Fruit fly (Drosophila melanogaster): Measurements from ENCODE around the gene gzl.

gzl gene

DNA sequence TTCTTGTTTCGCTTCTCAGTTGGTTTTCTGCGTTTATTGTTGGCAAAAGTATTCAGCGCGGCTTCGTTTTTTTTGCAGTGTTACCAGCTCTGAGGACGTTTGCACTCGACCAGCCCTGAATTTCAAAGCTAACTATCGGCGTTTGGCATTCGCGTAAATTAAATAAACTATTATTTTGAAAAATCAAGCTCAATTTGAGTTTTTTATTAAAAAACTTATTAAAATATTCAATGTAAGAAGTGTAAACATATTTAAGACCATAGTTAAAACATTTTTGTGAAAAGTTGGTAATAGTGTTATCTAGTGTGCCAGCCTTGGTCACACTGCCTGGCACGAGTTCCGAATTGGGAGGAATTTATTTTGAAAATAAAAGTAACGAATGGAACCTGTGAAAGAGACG is 36.9 kb upstream of the gzl start, which contains the start of the genes SmD2 and CG18048 (continued):
- TF ChIP-seq insv (GFP tag; optimal IDR thresholded peaks at IDR 0.05): no peak
- TF ChIP-seq row (GFP tag; IDR thresholded peaks at IDR 0.05): peak; percentile 83
- peak; percentile 72 for TF ChIP-seq Sry-δ (GFP tag; optimal IDR thresholded peaks at IDR 0.05)
- peak; percentile 15 for TF ChIP-seq CG9817 (tag; optimal IDR thresholded peaks at IDR 0.05)
- TF ChIP-seq Ssrp (tag; optimal IDR thresholded peaks at IDR 0.05): peak; percentile 16
- peak; percentile 50 for TF ChIP-seq Deaf1 (tag; optimal IDR thresholded peaks at IDR 0.05)
- TF ChIP-seq CG12155 (GFP tag; optimal IDR thresholded peaks at IDR 0.05): peak; percentile 12
- no peak for TF ChIP-seq pum (GFP tag; optimal IDR thresholded peaks at IDR 0.05)
- no peak for TF ChIP-seq stc (GFP tag; IDR thresholded peaks at IDR 0.05)
- no peak for TF ChIP-seq B-H1 (GFP tag; IDR thresholded peaks at IDR 0.05)
- TF ChIP-seq jumu (GFP tag; optimal IDR thresholded peaks at IDR 0.05): no peak
- peak; percentile 75 for TF ChIP-seq amos (GFP tag; IDR thresholded peaks at IDR 0.05; ENCODE audit: partially characterized antibody)
- TF ChIP-seq BEAF-32 (GFP tag; optimal IDR thresholded peaks at IDR 0.05): peak; percentile 88
- TF ChIP-seq Bgb (GFP tag; IDR thresholded peaks at IDR 0.05; ENCODE audit: partially characterized antibody): peak; percentile 71
- TF ChIP-seq bsh (GFP tag; optimal IDR thresholded peaks at IDR 0.05): no peak
- TF ChIP-seq CG8478 (optimal IDR thresholded peaks at IDR 0.05): no peak
- TF ChIP-seq aop (GFP tag; IDR thresholded peaks at IDR 0.05): no peak
- TF ChIP-seq dm (GFP tag; optimal IDR thresholded peaks at IDR 0.05): peak; percentile 68
- peak; percentile 82 for TF ChIP-seq YL-1 (GFP tag; optimal IDR thresholded peaks at IDR 0.05)
- TF ChIP-seq Elba2 (GFP tag; optimal IDR thresholded peaks at IDR 0.05): peak; percentile 91
- TF ChIP-seq jigr1 (GFP tag; IDR thresholded peaks at IDR 0.05): no peak
- TF ChIP-seq CG32772 (GFP tag; IDR thresholded peaks at IDR 0.05): no peak
- TF ChIP-seq CG11696 (GFP tag; IDR thresholded peaks at IDR 0.05): no peak
- no peak for TF ChIP-seq Six4 (GFP tag; optimal IDR thresholded peaks at IDR 0.05)
- TF ChIP-seq CG10431 (GFP tag; optimal IDR thresholded peaks at IDR 0.05): no peak
- no peak for TF ChIP-seq dysf (GFP tag; IDR thresholded peaks at IDR 0.05)
- TF ChIP-seq bbx (GFP tag; IDR thresholded peaks at IDR 0.05; ENCODE audit: partially characterized antibody): no peak
- TF ChIP-seq wdn (GFP tag; IDR thresholded peaks at IDR 0.05): no peak
- TF ChIP-seq Eip74EF (GFP tag; optimal IDR thresholded peaks at IDR 0.05): no peak
- TF ChIP-seq Fer1 (GFP tag; optimal IDR thresholded peaks at IDR 0.05): peak; percentile 9
- peak; percentile 87 for TF ChIP-seq knrl (GFP tag; IDR thresholded peaks at IDR 0.05; ENCODE audit: partially characterized antibody)
- no peak for TF ChIP-seq slp2 (GFP tag; optimal IDR thresholded peaks at IDR 0.05)
- TF ChIP-seq CG4360 (GFP tag; IDR thresholded peaks at IDR 0.05): no peak
- peak; percentile 54 for TF ChIP-seq CG2129 (GFP tag; IDR thresholded peaks at IDR 0.05; ENCODE audit: partially characterized antibody)
- TF ChIP-seq lmd (GFP tag; IDR thresholded peaks at IDR 0.05): no peak
- TF ChIP-seq Xrp1 (GFP tag; IDR thresholded peaks at IDR 0.05): no peak
- TF ChIP-seq CTCF (GFP tag; optimal IDR thresholded peaks at IDR 0.05): peak; percentile 22
- TF ChIP-seq pnt (GFP tag; optimal IDR thresholded peaks at IDR 0.05): no peak
- peak; percentile 54; the same call in 1 of the 2 replicates for TF ChIP-seq CG3847 (GFP tag; IDR thresholded peaks at IDR 0.05)
- TF ChIP-seq sens (GFP tag): peak; percentile 27
- TF ChIP-seq CG15479 (GFP tag; optimal IDR thresholded peaks at IDR 0.05): no peak
- TF ChIP-seq Asciz (GFP tag; optimal IDR thresholded peaks at IDR 0.05): no peak
- TF ChIP-seq dmrt11E (tag; optimal IDR thresholded peaks at IDR 0.05): no peak
- 0 out of 3 replicates have a peak, but pooled peaks have one; percentile 34 for TF ChIP-seq Dbx (GFP tag; IDR thresholded peaks at IDR 0.05)
- no peak for TF ChIP-seq fd3F (GFP tag; optimal IDR thresholded peaks at IDR 0.05)
- TF ChIP-seq CHES-1-like (GFP tag; optimal IDR thresholded peaks at IDR 0.05): peak; percentile 6
- 0 out of 3 replicates have a peak, but pooled peaks have one; percentile 52 for TF ChIP-seq CG14860 (GFP tag; IDR thresholded peaks at IDR 0.05; ENCODE audit: partially characterized antibody)
- TF ChIP-seq Abd-B (GFP tag; optimal IDR thresholded peaks at IDR 0.05): peak; percentile 5
- no peak for TF ChIP-seq CG14050 (GFP tag; IDR thresholded peaks at IDR 0.05)
- TF ChIP-seq nau (GFP tag; optimal IDR thresholded peaks at IDR 0.05): no peak
- TF ChIP-seq CG34422 (GFP tag; IDR thresholded peaks at IDR 0.05): 0 out of 3 replicates have a peak, but pooled peaks have one; percentile 51
- TF ChIP-seq eyg (GFP tag; optimal IDR thresholded peaks at IDR 0.05): no peak
